Worm (Caenorhabditis elegans): ENCODE results near the gene F35E12.9.

The F35E12.9 gene

DNA sequence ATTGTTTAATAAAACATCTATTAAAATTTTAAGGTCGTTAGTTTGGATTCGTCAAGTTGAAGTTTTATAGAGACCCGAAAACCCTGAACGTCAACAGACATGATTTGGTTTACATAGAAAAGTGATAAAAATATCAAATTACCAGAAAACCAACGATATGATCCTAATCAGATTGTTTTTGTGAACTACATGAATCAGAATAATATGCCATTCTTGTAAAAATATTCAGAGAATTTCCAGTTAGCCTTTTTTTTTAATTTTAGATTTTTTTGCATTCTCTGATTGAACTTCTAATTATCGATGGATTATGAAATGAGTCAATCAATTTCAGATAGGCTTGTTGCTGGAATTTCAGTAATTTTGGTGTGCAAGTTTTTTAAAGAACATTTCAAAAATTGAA lies 33.9 kb downstream of the F35E12.9 start, which contains the start of gene srx-96:
Gene srx-96 (plus strand): TSS at position 301 of the 400 bp plus-strand sequence.
- TF ChIP-seq B0310.2 (tag; optimal IDR thresholded peaks at IDR 0.05) = no peak
- TF ChIP-seq ceh-13 (GFP tag; optimal IDR thresholded peaks at IDR 0.05) = no peak
- no peak for TF ChIP-seq F13C5.2 (tag; optimal IDR thresholded peaks at IDR 0.05)
- no peak for TF ChIP-seq aly-1 (tag; optimal IDR thresholded peaks at IDR 0.05)
- TF ChIP-seq scrt-1 (GFP tag; IDR thresholded peaks at IDR 0.05) = no peak
- no peak for TF ChIP-seq hmg-4 (GFP tag; optimal IDR thresholded peaks at IDR 0.05)
- TF ChIP-seq ama-1 (optimal IDR thresholded peaks at IDR 0.05) = no peak
- TF ChIP-seq pes-1 (GFP tag; IDR thresholded peaks at IDR 0.05) = no peak

DNA sequence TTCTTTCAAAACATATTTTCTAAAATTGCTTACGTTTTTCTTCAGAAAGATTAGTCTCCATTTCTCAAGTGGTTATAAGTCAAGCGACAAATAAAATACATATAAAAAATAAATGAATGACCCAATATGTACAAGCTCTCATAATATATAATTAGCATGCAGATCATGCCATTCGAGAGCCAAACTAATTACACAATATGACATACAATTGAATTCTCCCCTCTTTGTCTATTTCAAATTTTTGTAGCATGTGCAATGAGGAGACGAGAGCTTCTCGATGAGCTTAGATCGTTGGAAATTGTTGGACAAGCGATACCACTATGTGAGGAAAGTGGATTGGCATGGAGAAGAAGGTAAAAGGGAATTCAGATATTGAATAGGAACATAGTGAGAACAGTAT lies 37.6 kb downstream of the F35E12.9 start, which contains the start of gene hlh-34:
Gene hlh-34 (minus strand): TSS at position 101 of the 400 bp plus-strand sequence.
- TF ChIP-seq flt-1 (GFP tag; IDR thresholded peaks at IDR 0.05) (no peak), ceh-13 (GFP tag; optimal IDR thresholded peaks at IDR 0.05) (no peak), ceh-36 (tag; optimal IDR thresholded peaks at IDR 0.05) (no peak), pes-1 (GFP tag; IDR thresholded peaks at IDR 0.05) (no peak), B0310.2 (tag; optimal IDR thresholded peaks at IDR 0.05) (no peak), tbx-37 (GFP tag; conservative IDR thresholded peaks at IDR 0.05) (no peak), hmbx-1 (tag; optimal IDR thresholded peaks at IDR 0.05) (no peak), sea-1 (GFP tag; conservative IDR thresholded peaks at IDR 0.05) (no peak), tbx-11 (GFP tag; IDR thresholded peaks at IDR 0.05) (no peak), hnd-1 (tag; optimal IDR thresholded peaks at IDR 0.05) (no peak), scrt-1 (GFP tag; IDR thresholded peaks at IDR 0.05) (no peak), F13C5.2 (tag; optimal IDR thresholded peaks at IDR 0.05) (no peak), ets-7 (tag; optimal IDR thresholded peaks at IDR 0.05) (no peak)

DNA sequence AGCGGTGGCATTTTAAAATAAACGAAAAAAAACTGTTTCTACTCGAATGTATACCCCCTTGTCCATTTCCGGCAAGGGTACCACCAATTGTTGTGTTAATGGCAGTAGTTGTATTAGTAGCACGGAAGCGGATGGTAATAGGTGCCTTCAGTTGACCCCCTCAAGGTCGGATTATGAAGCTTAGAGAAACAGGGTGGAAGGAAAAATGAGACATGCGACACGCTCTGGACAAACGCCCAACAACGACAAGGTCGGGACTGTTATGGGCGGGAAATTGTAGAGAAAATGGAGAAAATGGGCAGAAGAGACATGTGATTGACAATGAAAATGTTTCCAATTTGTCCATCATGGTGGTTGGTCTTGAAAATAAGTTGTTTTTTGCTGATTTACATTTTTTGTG lies 41.0 kb downstream of the F35E12.9 start, which contains the start of gene T01D3.3:
Gene T01D3.3 (plus strand): TSS at position 312 of the 400 bp plus-strand sequence.
- no peak for TF ChIP-seq hnd-1 (tag; optimal IDR thresholded peaks at IDR 0.05)
- TF ChIP-seq flt-1 (GFP tag; IDR thresholded peaks at IDR 0.05) = no peak
- peak; percentile 10 for TF ChIP-seq ceh-36 (tag; optimal IDR thresholded peaks at IDR 0.05)

DNA sequence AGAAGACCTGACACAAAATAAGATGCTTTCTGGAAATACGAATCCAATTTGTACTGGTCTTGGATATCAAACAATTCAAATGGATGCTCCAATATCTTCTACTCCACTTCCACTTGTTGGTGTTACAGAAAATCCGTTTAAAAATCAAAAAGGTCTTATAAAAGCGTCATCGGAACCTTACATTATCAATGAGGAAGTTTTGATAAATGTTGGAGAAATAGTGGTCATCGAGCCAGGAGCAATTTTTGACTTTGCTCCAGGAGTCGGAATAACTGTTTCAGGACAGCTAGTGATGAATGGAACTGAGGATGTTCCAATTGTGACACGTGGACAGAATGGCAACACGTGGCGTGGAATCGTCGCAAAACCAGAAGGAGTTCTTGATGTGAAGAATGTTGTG lies 50.8 kb downstream of the F35E12.9 start:
- TF ChIP-seq scrt-1 (GFP tag; IDR thresholded peaks at IDR 0.05) (no peak), hnd-1 (tag; optimal IDR thresholded peaks at IDR 0.05) (no peak), aly-1 (tag; optimal IDR thresholded peaks at IDR 0.05) (no peak), ama-1 (optimal IDR thresholded peaks at IDR 0.05) (no peak), flt-1 (GFP tag; IDR thresholded peaks at IDR 0.05) (no peak), hmbx-1 (tag; optimal IDR thresholded peaks at IDR 0.05) (no peak), ets-7 (tag; optimal IDR thresholded peaks at IDR 0.05) (no peak)
